Fruit fly (Drosophila melanogaster) whole organism, wandering third instar larva: ENCODE results near the gene Pex1.

ENCODE experiments used
- Abd-B ChIP-seq: fragments of >200 bp; optimal IDR thresholded peaks from 2 replicates; lab custom pipeline; 2017; ENCODE audit warnings: missing biosample characterization, missing genetic modification characterization
- CG32264 ChIP-seq: fragments of 200-800 bp; sonication (Bioruptor generic); optimal IDR thresholded peaks from 2 replicates; lab custom pipeline; 2016; ENCODE audit warnings: missing biosample characterization, missing genetic modification characterization
- CG9705 ChIP-seq: fragments of 200-800 bp; sonication (Bioruptor generic); optimal IDR thresholded peaks from 2 replicates; lab custom pipeline; 2018; ENCODE audit warnings: missing biosample characterization, mild to moderate bottlenecking, missing genetic modification characterization
- CrebA ChIP-seq: fragments of 200-800 bp; sonication (Bioruptor generic); optimal IDR thresholded peaks from 2 replicates; lab custom pipeline; 2016; ENCODE audit warnings: missing biosample characterization, mild to moderate bottlenecking, missing genetic modification characterization, borderline replicate concordance
- Dfd ChIP-seq: fragments of >200 bp; optimal IDR thresholded peaks from 2 replicates; lab custom pipeline; 2017; ENCODE audit warnings: missing biosample characterization, missing genetic modification characterization
- Dif ChIP-seq: fragments of 200-275, 200-300 bp; sonication (Bioruptor generic); optimal IDR thresholded peaks from 2 replicates; lab custom pipeline; 2018; ENCODE audit warnings: missing biosample characterization, missing genetic modification characterization; ENCODE audit not compliant: partially characterized antibody
- GATAd ChIP-seq: sonication (Bioruptor generic); optimal IDR thresholded peaks from 2 replicates; lab custom pipeline; 2016; ENCODE audit warnings: missing biosample characterization, missing genetic modification characterization
- HLH106 ChIP-seq: fragments of 200-800 bp; optimal IDR thresholded peaks from 3 replicates; lab custom pipeline; 2019; ENCODE audit warnings: missing biosample characterization, mild to moderate bottlenecking, missing genetic modification characterization, moderate library complexity
- Hnf4 ChIP-seq: fragments of 200-800 bp; sonication (Bioruptor generic); optimal IDR thresholded peaks from 2 replicates; lab custom pipeline; 2016; ENCODE audit warnings: missing biosample characterization, mild to moderate bottlenecking, missing genetic modification characterization
- Hr78 ChIP-seq: fragments of >200 bp; optimal IDR thresholded peaks from 2 replicates; lab custom pipeline; 2017; ENCODE audit warnings: missing biosample characterization, missing genetic modification characterization
- Hr83 ChIP-seq: fragments of 200-300 bp; sonication (Bioruptor generic); optimal IDR thresholded peaks from 2 replicates; lab custom pipeline; 2016; ENCODE audit warnings: missing biosample characterization, mild to moderate bottlenecking, missing genetic modification characterization, moderate library complexity; ENCODE audit not compliant: poor library complexity, severe bottlenecking
- Jra ChIP-seq: sonication (Bioruptor generic); optimal IDR thresholded peaks from 2 replicates; lab custom pipeline; 2016; ENCODE audit warnings: missing biosample characterization, missing genetic modification characterization
- Mio ChIP-seq: sonication (Bioruptor generic); optimal IDR thresholded peaks from 2 replicates; lab custom pipeline; 2016; ENCODE audit warnings: missing biosample characterization, missing genetic modification characterization
- Myc ChIP-seq: fragments of >200 bp; optimal IDR thresholded peaks from 2 replicates; lab custom pipeline; 2017
- N ChIP-seq: fragments of >200 bp; optimal IDR thresholded peaks from 2 replicates; lab custom pipeline; 2018; ENCODE audit warnings: missing biosample characterization, missing external identifiers, missing genetic modification characterization
- OdsH ChIP-seq: fragments of 200-800 bp; sonication (Bioruptor generic); optimal IDR thresholded peaks from 2 replicates; lab custom pipeline; 2016; ENCODE audit warnings: missing biosample characterization, mild to moderate bottlenecking, missing genetic modification characterization
- Rel ChIP-seq, 2 experiments: fragments of 200-800 bp; sonication (Bioruptor generic) in 1 of 2; optimal IDR thresholded peaks; 2 replicates in 1 of 2; 3 replicates in 1 of 2; lab custom pipeline; 2016 to 2019; ENCODE audit warnings: mild to moderate bottlenecking in 2 of 2, missing biosample characterization in 2 of 2, missing genetic modification characterization in 2 of 2, moderate library complexity in 1 of 2
- Sp1 ChIP-seq: fragments of 200-800 bp; sonication (Bioruptor generic); optimal IDR thresholded peaks from 3 replicates; lab custom pipeline; 2019; ENCODE audit warnings: missing biosample characterization, mild to moderate bottlenecking, missing genetic modification characterization, moderate library complexity
- Vsx2 ChIP-seq: fragments of 200-300, 225-300 bp; sonication (Bioruptor generic); optimal IDR thresholded peaks from 2 replicates; lab custom pipeline; 2018; ENCODE audit warnings: missing biosample characterization, missing genetic modification characterization; ENCODE audit not compliant: partially characterized antibody
- br ChIP-seq: fragments of 200-800 bp; sonication (Bioruptor generic); optimal IDR thresholded peaks from 2 replicates; lab custom pipeline; 2016; ENCODE audit warnings: missing biosample characterization, missing genetic modification characterization
- brk ChIP-seq: fragments of 200-800 bp; sonication (Bioruptor generic); optimal IDR thresholded peaks from 2 replicates; lab custom pipeline; 2016; ENCODE audit warnings: missing biosample characterization, mild to moderate bottlenecking, missing genetic modification characterization
- dl ChIP-seq, 2 experiments: fragments of 175-275, 200-275 bp in 1 of 2; fragments of 200-275 bp in 1 of 2; sonication (Bioruptor generic); optimal IDR thresholded peaks; lab custom pipeline; 2018; ENCODE audit warnings: mild to moderate bottlenecking in 2 of 2, missing biosample characterization in 2 of 2, missing genetic modification characterization in 2 of 2, moderate library complexity in 2 of 2; ENCODE audit not compliant: partially characterized antibody in 2 of 2, insufficient read depth in 1 of 2
- dmrt93B ChIP-seq: fragments of 200-800 bp; sonication (Bioruptor generic); optimal IDR thresholded peaks from 2 replicates; lab custom pipeline; 2018; ENCODE audit warnings: missing biosample characterization, mild to moderate bottlenecking, missing genetic modification characterization
- dsf ChIP-seq: sonication (Bioruptor generic); optimal IDR thresholded peaks from 2 replicates; lab custom pipeline; 2016; ENCODE audit warnings: missing biosample characterization, missing genetic modification characterization, borderline replicate concordance
- ey ChIP-seq: fragments of 200-800 bp; sonication (Bioruptor generic); optimal IDR thresholded peaks from 2 replicates; lab custom pipeline; 2016; ENCODE audit warnings: missing biosample characterization, missing genetic modification characterization
- foxo ChIP-seq, 2 experiments: fragments of 200-800 bp; sonication (Bioruptor generic); optimal IDR thresholded peaks; 2 replicates in 1 of 2; 3 replicates in 1 of 2; lab custom pipeline; 2016 to 2017; ENCODE audit warnings: missing biosample characterization in 2 of 2, missing genetic modification characterization in 2 of 2
- fru ChIP-seq: fragments of 200-800 bp; sonication (Bioruptor generic); optimal IDR thresholded peaks from 3 replicates; lab custom pipeline; 2016; ENCODE audit warnings: missing biosample characterization, mild to moderate bottlenecking, missing genetic modification characterization
- h ChIP-seq: fragments of 200-800 bp; sonication (Bioruptor generic); optimal IDR thresholded peaks from 3 replicates; lab custom pipeline; 2016; ENCODE audit warnings: missing biosample characterization, mild to moderate bottlenecking, missing genetic modification characterization
- jim ChIP-seq: fragments of 175-275, 200-325 bp; sonication (Bioruptor generic); optimal IDR thresholded peaks from 2 replicates; lab custom pipeline; 2016; ENCODE audit warnings: missing biosample characterization, mild to moderate bottlenecking, missing genetic modification characterization
- lola ChIP-seq: fragments of >200 bp; optimal IDR thresholded peaks from 2 replicates; lab custom pipeline; 2017; ENCODE audit warnings: missing biosample characterization, missing genetic modification characterization
- pan ChIP-seq: fragments of >200 bp; optimal IDR thresholded peaks from 2 replicates; lab custom pipeline; 2017
- psq ChIP-seq: fragments of 200-800 bp; sonication (Bioruptor generic); optimal IDR thresholded peaks from 3 replicates; lab custom pipeline; 2017; ENCODE audit warnings: missing biosample characterization, mild to moderate bottlenecking, missing genetic modification characterization, moderate library complexity
- rgr ChIP-seq: fragments of 200-800 bp; sonication (Bioruptor generic); optimal IDR thresholded peaks from 3 replicates; lab custom pipeline; 2016; ENCODE audit warnings: missing biosample characterization, mild to moderate bottlenecking, missing genetic modification characterization
- sage ChIP-seq: fragments of 200-800 bp; sonication (Bioruptor generic); optimal IDR thresholded peaks from 2 replicates; lab custom pipeline; 2016; ENCODE audit warnings: missing biosample characterization, mild to moderate bottlenecking, missing genetic modification characterization
- sv ChIP-seq: fragments of 200-800 bp; sonication (Bioruptor generic); optimal IDR thresholded peaks from 3 replicates; lab custom pipeline; 2016; ENCODE audit warnings: missing biosample characterization, missing genetic modification characterization
- tai ChIP-seq: sonication (Bioruptor generic); optimal IDR thresholded peaks from 2 replicates; lab custom pipeline; 2016; ENCODE audit warnings: missing biosample characterization, missing genetic modification characterization
- usp ChIP-seq: fragments of >200 bp; optimal IDR thresholded peaks from 2 replicates; lab custom pipeline; 2017; ENCODE audit warnings: missing biosample characterization, missing genetic modification characterization
- woc ChIP-seq: sonication (Bioruptor generic); optimal IDR thresholded peaks from 2 replicates; lab custom pipeline; 2016; ENCODE audit warnings: missing biosample characterization, mild to moderate bottlenecking, missing genetic modification characterization

The Pex1 gene

DNA sequence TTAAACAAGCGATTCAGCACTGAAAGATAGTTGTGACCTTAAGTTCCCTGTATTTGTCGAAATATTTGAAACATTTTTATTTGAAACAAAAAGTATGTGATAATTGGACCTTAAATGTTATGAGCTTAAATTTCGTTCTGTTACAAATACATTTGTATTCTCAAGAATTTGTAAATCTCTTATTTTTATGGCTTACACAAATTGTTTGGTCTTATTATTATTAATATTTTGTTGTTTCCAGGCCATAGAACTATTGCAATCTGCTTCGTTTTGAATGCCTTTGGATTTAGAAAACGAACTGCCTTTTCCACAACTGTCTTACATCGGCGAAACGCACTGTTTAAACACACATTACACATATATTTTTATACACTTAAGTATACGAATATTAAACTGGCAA is 37.2 kb upstream of the Pex1 start, which contains the start of gene CG6661:
TSS of gene CG6661 (plus strand) at position 301 of the 400 bp plus-strand sequence.
- TF ChIP-seq woc (GFP tag; lab: Kevin White, UChicago) (no peak), CG32264 (GFP tag; lab: Kevin White, UChicago) (no peak), Dfd (GFP tag; lab: Kevin White, UChicago) (no peak), sage (GFP tag; lab: Kevin White, UChicago) (no peak), pan (lab: Kevin White, UChicago) (no peak), dsf (no peak)

- TF ChIP-seq rgr (GFP tag; lab: Kevin White, UChicago) (peak; percentile 62), Rel (GFP tag; optimal IDR thresholded peaks at IDR 0.05; lab: Kevin White, UChicago) (no peak), Rel (tag; optimal IDR thresholded peaks at IDR 0.05; lab: Kevin White, UChicago) (peak; percentile 30), Mio (GFP tag; lab: Kevin White, UChicago) (no peak), sage (GFP tag; lab: Kevin White, UChicago) (peak; percentile 72), Hr78 (GFP tag; lab: Kevin White, UChicago) (no peak), CG32264 (GFP tag; lab: Kevin White, UChicago) (peak; percentile 7), usp (GFP tag; lab: Kevin White, UChicago) (no peak), tai (GFP tag; lab: Kevin White, UChicago) (no peak), dsf (peak; percentile 33), Dif (GFP tag; lab: Kevin White, UChicago) (no peak), Dfd (GFP tag; lab: Kevin White, UChicago) (no peak), CG9705 (GFP tag; lab: Kevin White, UChicago) (no peak), Hr83 (GFP tag; lab: Kevin White, UChicago) (peak; percentile 67), Myc (lab: Kevin White, UChicago) (no peak), OdsH (GFP tag; lab: Kevin White, UChicago) (peak; percentile 21), CrebA (GFP tag; lab: Kevin White, UChicago) (no peak), dl (GFP tag; optimal IDR thresholded peaks at IDR 0.05; lab: Kevin White, UChicago; ENCODE audit: insufficient read depth in 1 of 2, partially characterized antibody in 2 of 2) (no peak), Vsx2 (no peak), GATAd (GFP tag; lab: Kevin White, UChicago) (peak; percentile 18), ey (GFP tag; lab: Kevin White, UChicago) (no peak), Hnf4 (GFP tag; lab: Kevin White, UChicago) (peak; percentile 83), pan (lab: Kevin White, UChicago) (no peak), HLH106 (tag; lab: Kevin White, UChicago) (no peak), N (no peak), foxo (GFP tag; optimal IDR thresholded peaks at IDR 0.05; lab: Kevin White, UChicago) (peak in 1 of 2 experiments; percentile 6), brk (GFP tag; lab: Kevin White, UChicago) (no peak), psq (GFP tag; lab: Kevin White, UChicago) (no peak), Jra (GFP tag; lab: Kevin White, UChicago) (peak; percentile 66), sv (GFP tag; lab: Kevin White, UChicago) (no peak), woc (GFP tag; lab: Kevin White, UChicago) (peak; percentile 7), Abd-B (GFP tag; lab: Kevin White, UChicago) (no peak), lola (GFP tag; lab: Kevin White, UChicago) (no peak), fru (GFP tag; lab: Kevin White, UChicago) (no peak), Sp1 (GFP tag; lab: Kevin White, UChicago) (peak; percentile 39), jim (GFP tag; lab: Kevin White, UChicago) (peak; percentile 51), h (GFP tag; lab: Kevin White, UChicago) (peak; percentile 28), br (GFP tag; lab: Kevin White, UChicago) (peak; percentile 31), dmrt93B (GFP tag; lab: Kevin White, UChicago) (no peak)
Observed at dm6 chr3L:14036867-14037313, 34.8 kb upstream of the Pex1 start, which contains the start of gene Hsp110. Gene Hsp110, plus strand, starts transcription at chr3L:14037019.
